Fruit fly (Drosophila melanogaster) whole organism, embryonic: ENCODE results near the gene Ir25a.

Experiments
- CG11093 ChIP-seq: fragments of 200-800 bp; sonication (Bioruptor generic); IDR thresholded peaks from 3 replicates; pipeline ENCODE4 v1.3.6; 2022; ENCODE audit warnings: missing biosample characterization, missing genetic modification characterization
- CG14667 ChIP-seq: fragments of 200-800 bp; sonication (Bioruptor generic); IDR thresholded peaks from 2 replicates; pipeline ENCODE4 v1.3.6; 2022; ENCODE audit warnings: missing biosample characterization, missing genetic modification characterization
- NK7.1 ChIP-seq: fragments of 200-800 bp; sonication (Bioruptor generic); optimal IDR thresholded peaks from 3 replicates; lab custom pipeline; 2016; ENCODE audit warnings: missing biosample characterization, missing genetic modification characterization
- az2 ChIP-seq: fragments of 200-800 bp; sonication (Bioruptor generic); optimal IDR thresholded peaks from 3 replicates; lab custom pipeline; 2016; ENCODE audit warnings: missing biosample characterization, missing genetic modification characterization
- bigmax ChIP-seq: fragments of 200-800 bp; sonication (Bioruptor generic); optimal IDR thresholded peaks from 2 replicates; lab custom pipeline; 2018; ENCODE audit warnings: missing biosample characterization, mild to moderate bottlenecking, missing genetic modification characterization

- TF ChIP-seq bigmax (GFP tag; lab: Kevin White, UChicago) (no peak), CG11093 (GFP tag; lab: Robert Waterston, UW) (no peak), az2 (GFP tag; lab: Kevin White, UChicago) (peak; percentile 19), CG14667 (GFP tag; lab: Robert Waterston, UW) (0 out of 2 replicates have a peak, but pooled peaks have one; percentile 9), NK7.1 (GFP tag; lab: Kevin White, UChicago) (no peak)
These were observed 29.0 kb downstream of the Ir25a start for dm6 chr2L:4806109-4806508.
